In the genomic region with DNA sequence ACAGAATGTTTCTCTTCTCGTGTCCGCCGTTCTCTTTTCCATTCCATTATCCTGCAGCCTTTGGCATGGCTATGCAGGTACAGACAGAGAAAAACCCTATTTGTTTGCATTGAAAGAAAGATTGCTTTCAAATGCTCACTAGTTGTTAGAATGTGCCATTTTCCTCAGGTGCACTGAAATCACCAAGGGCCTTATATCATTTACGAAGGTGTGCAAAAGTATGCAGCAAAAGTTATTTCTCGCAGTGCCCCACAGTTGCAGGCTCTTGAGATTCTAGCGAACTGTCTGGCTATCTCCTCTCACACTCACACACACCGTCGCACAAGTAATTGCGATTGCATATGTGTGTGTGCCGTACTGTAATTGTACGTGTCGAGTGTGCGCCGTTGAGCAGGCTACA, we compare ENCODE assay signal across 5 fruit fly cellular contexts.
TF ChIP-seq lines count a peak whose summit lies in the region.

No protein-coding gene starts in this region.

- TF ChIP-seq CTCF in whole organism, embryonic (GFP tag; optimal IDR thresholded peaks at IDR 0.05; lab: Kevin White, UChicago): no peak

TF ChIP-seq in whole organism, adult, 20 proteins besides CTCF, POLR2A, EP300 and RAD21 (continues in another document):
- peak; percentile 33 for TF ChIP-seq CG12768 (GFP tag; optimal IDR thresholded peaks at IDR 0.05; lab: Kevin White, UChicago)
- TF ChIP-seq cic (GFP tag; optimal IDR thresholded peaks at IDR 0.05; lab: Kevin White, UChicago): no peak
- no peak for TF ChIP-seq cnc (optimal IDR thresholded peaks at IDR 0.05; lab: Kevin White, UChicago)
- peak; percentile 56 for TF ChIP-seq CG33017 (tag; optimal IDR thresholded peaks at IDR 0.05; lab: Kevin White, UChicago)
- no peak for TF ChIP-seq kay (GFP tag; lab: Kevin White, UChicago; ENCODE audit: borderline replicate concordance)
- no peak for TF ChIP-seq pad (GFP tag; optimal IDR thresholded peaks at IDR 0.05; lab: Kevin White, UChicago)
- no peak for TF ChIP-seq ovo (GFP tag; optimal IDR thresholded peaks at IDR 0.05; lab: Kevin White, UChicago)
- no peak for TF ChIP-seq Mnt (GFP tag; optimal IDR thresholded peaks at IDR 0.05; lab: Kevin White, UChicago)
- TF ChIP-seq CG7045 (GFP tag; optimal IDR thresholded peaks at IDR 0.05; lab: Kevin White, UChicago): peak; percentile 60
- peak; percentile 27 for TF ChIP-seq CG14711 (tag; optimal IDR thresholded peaks at IDR 0.05; lab: Kevin White, UChicago)
- no peak for TF ChIP-seq Crg-1 (GFP tag; optimal IDR thresholded peaks at IDR 0.05; lab: Kevin White, UChicago)
- peak; percentile 63 for TF ChIP-seq CG5204 (GFP tag; optimal IDR thresholded peaks at IDR 0.05; lab: Kevin White, UChicago)
- no peak for TF ChIP-seq bab1 (GFP tag; optimal IDR thresholded peaks at IDR 0.05; lab: Kevin White, UChicago)
- no peak for TF ChIP-seq CG11617 (GFP tag; optimal IDR thresholded peaks at IDR 0.05; lab: Kevin White, UChicago)
- TF ChIP-seq CG7101 (tag; optimal IDR thresholded peaks at IDR 0.05; lab: Kevin White, UChicago): peak; percentile 20
- TF ChIP-seq Clk (GFP tag; optimal IDR thresholded peaks at IDR 0.05; lab: Kevin White, UChicago): peak; percentile 36
- TF ChIP-seq tj (GFP tag; optimal IDR thresholded peaks at IDR 0.05; lab: Kevin White, UChicago): no peak
- no peak for TF ChIP-seq CG1620 (GFP tag; optimal IDR thresholded peaks at IDR 0.05; lab: Kevin White, UChicago)

TF ChIP-seq in whole organism, embryonic, 481 proteins besides CTCF, POLR2A, EP300 and RAD21 (continues in another document):
- TF ChIP-seq Ptx1 (GFP tag; IDR thresholded peaks at IDR 0.05; lab: Robert Waterston, UW) (0 out of 2 replicates have a peak, but pooled peaks have one; percentile 13), ttk (GFP tag; IDR thresholded peaks at IDR 0.05; lab: Robert Waterston, UW) (0 out of 2 replicates have a peak, but pooled peaks have one; percentile 19), da (GFP tag; optimal IDR thresholded peaks at IDR 0.05; lab: Kevin White, UChicago) (no peak), Ets97D (GFP tag; optimal IDR thresholded peaks at IDR 0.05; lab: Kevin White, UChicago) (no peak), lov (optimal IDR thresholded peaks at IDR 0.05; lab: Kevin White, UChicago) (no peak), lov (GFP tag; IDR thresholded peaks at IDR 0.05; lab: Robert Waterston, UW) (no peak), H15 (GFP tag; IDR thresholded peaks at IDR 0.05; lab: Robert Waterston, UW) (0 out of 3 replicates have a peak, but pooled peaks have one; percentile 9), Dad (GFP tag; optimal IDR thresholded peaks at IDR 0.05; lab: Kevin White, UChicago) (no peak), CG33213 (GFP tag; optimal IDR thresholded peaks at IDR 0.05; lab: Kevin White, UChicago) (no peak), Drgx (GFP tag; IDR thresholded peaks at IDR 0.05; lab: Robert Waterston, UW) (peak; percentile 45), CG15479 (GFP tag; optimal IDR thresholded peaks at IDR 0.05; lab: Kevin White, UChicago) (no peak), cg (GFP tag; optimal IDR thresholded peaks at IDR 0.05; lab: Kevin White, UChicago) (peak; percentile 39), Xrp1 (GFP tag; IDR thresholded peaks at IDR 0.05; lab: Robert Waterston, UW) (0 out of 2 replicates have a peak, but pooled peaks have one; percentile 16), Dek (tag; optimal IDR thresholded peaks at IDR 0.05; lab: Kevin White, UChicago) (no peak), CG17612 (GFP tag; IDR thresholded peaks at IDR 0.05; lab: Robert Waterston, UW) (peak; percentile 86), gsb (GFP tag; IDR thresholded peaks at IDR 0.05; lab: Robert Waterston, UW) (no peak), sens-2 (GFP tag; IDR thresholded peaks at IDR 0.05; lab: Robert Waterston, UW) (no peak)

TF ChIP-seq in whole organism, prepupa, 60 proteins besides CTCF, POLR2A, EP300 and RAD21 (continues in another document):
- TF ChIP-seq CG15336 (GFP tag; IDR thresholded peaks at IDR 0.05; lab: Robert Waterston, UW): peak; percentile 68; the same call in 1 of the 2 replicates
- TF ChIP-seq CG1621 (tag; optimal IDR thresholded peaks at IDR 0.05; lab: Kevin White, UChicago): peak; percentile 45
- TF ChIP-seq CG6808 (GFP tag; optimal IDR thresholded peaks at IDR 0.05; lab: Kevin White, UChicago): peak; percentile 28
- TF ChIP-seq Hr39 (GFP tag; optimal IDR thresholded peaks at IDR 0.05; lab: Kevin White, UChicago): peak; percentile 42
- TF ChIP-seq Smox (GFP tag; optimal IDR thresholded peaks at IDR 0.05; lab: Kevin White, UChicago): peak; percentile 46
- peak; percentile 48 for TF ChIP-seq CG31627 (GFP tag; optimal IDR thresholded peaks at IDR 0.05; lab: Kevin White, UChicago)
- peak; percentile 9 for TF ChIP-seq CG11902 (GFP tag; optimal IDR thresholded peaks at IDR 0.05; lab: Kevin White, UChicago)
- TF ChIP-seq Met (GFP tag; optimal IDR thresholded peaks at IDR 0.05; lab: Kevin White, UChicago): peak; percentile 32
- peak; percentile 32 for TF ChIP-seq dac (GFP tag; optimal IDR thresholded peaks at IDR 0.05; lab: Kevin White, UChicago)
- no peak for TF ChIP-seq Eip93F (GFP tag; optimal IDR thresholded peaks at IDR 0.05; lab: Kevin White, UChicago)
- no peak for TF ChIP-seq CG9139 (GFP tag; optimal IDR thresholded peaks at IDR 0.05; lab: Kevin White, UChicago)
- TF ChIP-seq CG6163 (GFP tag; IDR thresholded peaks at IDR 0.05; lab: Robert Waterston, UW): peak; percentile 76
- peak; percentile 60 for TF ChIP-seq Hr4 (GFP tag; optimal IDR thresholded peaks at IDR 0.05; lab: Kevin White, UChicago)
- peak; percentile 16 for TF ChIP-seq CG8632 (GFP tag; optimal IDR thresholded peaks at IDR 0.05; lab: Kevin White, UChicago)
- peak; percentile 4 for TF ChIP-seq CG16779 (tag; optimal IDR thresholded peaks at IDR 0.05; lab: Kevin White, UChicago)
- peak; percentile 47 for TF ChIP-seq Lpt (GFP tag; optimal IDR thresholded peaks at IDR 0.05; lab: Kevin White, UChicago)
- TF ChIP-seq Gug (GFP tag; IDR thresholded peaks at IDR 0.05; lab: Robert Waterston, UW): peak; percentile 50; the same call in 1 of the 2 replicates
- no peak for TF ChIP-seq Blimp-1 (GFP tag; optimal IDR thresholded peaks at IDR 0.05; lab: Kevin White, UChicago)

TF ChIP-seq in whole organism, pupa, 21 proteins besides CTCF, POLR2A, EP300 and RAD21 (continues in another document):
- peak; percentile 58 for TF ChIP-seq CG17806 (tag; optimal IDR thresholded peaks at IDR 0.05; lab: Kevin White, UChicago)
- no peak for TF ChIP-seq gl (tag; optimal IDR thresholded peaks at IDR 0.05; lab: Kevin White, UChicago)
- no peak for TF ChIP-seq EcR (GFP tag; optimal IDR thresholded peaks at IDR 0.05; lab: Kevin White, UChicago)
- TF ChIP-seq rn (GFP tag; IDR thresholded peaks at IDR 0.05; lab: Robert Waterston, UW): 0 out of 2 replicates have a peak, but pooled peaks have one; percentile 28
- TF ChIP-seq CG14655 (GFP tag; optimal IDR thresholded peaks at IDR 0.05; lab: Kevin White, UChicago): peak; percentile 49
- TF ChIP-seq CG9948 (tag; optimal IDR thresholded peaks at IDR 0.05; lab: Kevin White, UChicago): peak; percentile 24
- TF ChIP-seq CG13204 (GFP tag; optimal IDR thresholded peaks at IDR 0.05; lab: Kevin White, UChicago): no peak
- TF ChIP-seq CG8159 (tag; optimal IDR thresholded peaks at IDR 0.05; lab: Kevin White, UChicago): peak; percentile 66
- TF ChIP-seq Pif1A (GFP tag; optimal IDR thresholded peaks at IDR 0.05; lab: Kevin White, UChicago): peak; percentile 53
- TF ChIP-seq CG10348 (GFP tag; IDR thresholded peaks at IDR 0.05; lab: Robert Waterston, UW): no peak
- TF ChIP-seq CG8301 (tag; optimal IDR thresholded peaks at IDR 0.05; lab: Kevin White, UChicago): peak; percentile 39
- TF ChIP-seq fd96Ca (GFP tag; IDR thresholded peaks at IDR 0.05; lab: Robert Waterston, UW): peak; percentile 84
- peak; percentile 19 for TF ChIP-seq Snoo (tag; optimal IDR thresholded peaks at IDR 0.05; lab: Kevin White, UChicago)
- no peak for TF ChIP-seq D1 (tag; optimal IDR thresholded peaks at IDR 0.05; lab: Kevin White, UChicago)
- TF ChIP-seq CG34367 (tag; optimal IDR thresholded peaks at IDR 0.05; lab: Kevin White, UChicago): peak; percentile 61
- peak; percentile 73 for TF ChIP-seq Ets98B (GFP tag; IDR thresholded peaks at IDR 0.05; lab: Robert Waterston, UW)
- TF ChIP-seq Pif1B (GFP tag; optimal IDR thresholded peaks at IDR 0.05; lab: Kevin White, UChicago): peak; percentile 52
- TF ChIP-seq CG15710 (tag; optimal IDR thresholded peaks at IDR 0.05; lab: Kevin White, UChicago): peak; percentile 61
- 0 out of 2 replicates have a peak, but pooled peaks have one; percentile 46 for TF ChIP-seq CG12605 (GFP tag; IDR thresholded peaks at IDR 0.05; lab: Robert Waterston, UW)

TF ChIP-seq in whole organism, wandering third instar larva, 38 proteins besides CTCF, POLR2A, EP300 and RAD21 (continues in another document):
- TF ChIP-seq jim (GFP tag; optimal IDR thresholded peaks at IDR 0.05; lab: Kevin White, UChicago) (no peak), psq (GFP tag; optimal IDR thresholded peaks at IDR 0.05; lab: Kevin White, UChicago) (peak; percentile 4), sv (GFP tag; optimal IDR thresholded peaks at IDR 0.05; lab: Kevin White, UChicago) (no peak), dmrt93B (GFP tag; optimal IDR thresholded peaks at IDR 0.05; lab: Kevin White, UChicago) (no peak), CrebA (GFP tag; optimal IDR thresholded peaks at IDR 0.05; lab: Kevin White, UChicago; ENCODE audit: borderline replicate concordance) (no peak), fru (GFP tag; optimal IDR thresholded peaks at IDR 0.05; lab: Kevin White, UChicago) (peak; percentile 36), br (GFP tag; optimal IDR thresholded peaks at IDR 0.05; lab: Kevin White, UChicago) (peak; percentile 38), N (GFP tag; optimal IDR thresholded peaks at IDR 0.05; lab: Kevin White, UChicago) (no peak), dsf (GFP tag; optimal IDR thresholded peaks at IDR 0.05; lab: Kevin White, UChicago; ENCODE audit: borderline replicate concordance) (no peak), dl (GFP tag; optimal IDR thresholded peaks at IDR 0.05; lab: Kevin White, UChicago; ENCODE audit: insufficient read depth in 1 of 2, partially characterized antibody in 2 of 2) (no peak), Hr83 (GFP tag; optimal IDR thresholded peaks at IDR 0.05; lab: Kevin White, UChicago; ENCODE audit: poor library complexity, severe bottlenecking) (no peak), h (GFP tag; optimal IDR thresholded peaks at IDR 0.05; lab: Kevin White, UChicago) (peak; percentile 36), Sp1 (GFP tag; optimal IDR thresholded peaks at IDR 0.05; lab: Kevin White, UChicago) (no peak), Dif (GFP tag; optimal IDR thresholded peaks at IDR 0.05; lab: Kevin White, UChicago; ENCODE audit: partially characterized antibody) (no peak), HLH106 (tag; optimal IDR thresholded peaks at IDR 0.05; lab: Kevin White, UChicago) (peak; percentile 4), Dfd (GFP tag; optimal IDR thresholded peaks at IDR 0.05; lab: Kevin White, UChicago) (no peak), Abd-B (GFP tag; optimal IDR thresholded peaks at IDR 0.05; lab: Kevin White, UChicago) (no peak), CG32264 (GFP tag; optimal IDR thresholded peaks at IDR 0.05; lab: Kevin White, UChicago) (no peak), Rel (GFP tag; optimal IDR thresholded peaks at IDR 0.05; lab: Kevin White, UChicago) (no peak), Rel (tag; optimal IDR thresholded peaks at IDR 0.05; lab: Kevin White, UChicago) (no peak), usp (GFP tag; optimal IDR thresholded peaks at IDR 0.05; lab: Kevin White, UChicago) (no peak), Mio (GFP tag; optimal IDR thresholded peaks at IDR 0.05; lab: Kevin White, UChicago) (no peak)
